Fruit fly (Drosophila melanogaster) whole organism, prepupa: Measurements from ENCODE around the gene form3.

Source experiments
- CG6276 ChIP-seq: fragments of 200-800 bp; sonication (Bioruptor generic); optimal IDR thresholded peaks from 2 replicates; lab custom pipeline; 2017; ENCODE audit warnings: missing biosample characterization, mild to moderate bottlenecking, missing genetic modification characterization
- Met ChIP-seq: fragments of 200-800 bp; sonication (Bioruptor generic); optimal IDR thresholded peaks from 3 replicates; lab custom pipeline; 2016; ENCODE audit warnings: missing biosample characterization, missing genetic modification characterization
- OdsH ChIP-seq: fragments of 200-800 bp; sonication (Bioruptor generic); optimal IDR thresholded peaks from 3 replicates; lab custom pipeline; 2016; ENCODE audit warnings: missing biosample characterization, missing genetic modification characterization
- dac ChIP-seq: fragments of 200-800 bp; sonication (Bioruptor generic); optimal IDR thresholded peaks from 2 replicates; lab custom pipeline; 2017; ENCODE audit warnings: missing biosample characterization, mild to moderate bottlenecking, missing genetic modification characterization
- fkh ChIP-seq: fragments of 200-800 bp; sonication (Bioruptor generic); optimal IDR thresholded peaks from 3 replicates; lab custom pipeline; 2017; ENCODE audit warnings: missing biosample characterization, mild to moderate bottlenecking, missing genetic modification characterization, moderate library complexity

DNA sequence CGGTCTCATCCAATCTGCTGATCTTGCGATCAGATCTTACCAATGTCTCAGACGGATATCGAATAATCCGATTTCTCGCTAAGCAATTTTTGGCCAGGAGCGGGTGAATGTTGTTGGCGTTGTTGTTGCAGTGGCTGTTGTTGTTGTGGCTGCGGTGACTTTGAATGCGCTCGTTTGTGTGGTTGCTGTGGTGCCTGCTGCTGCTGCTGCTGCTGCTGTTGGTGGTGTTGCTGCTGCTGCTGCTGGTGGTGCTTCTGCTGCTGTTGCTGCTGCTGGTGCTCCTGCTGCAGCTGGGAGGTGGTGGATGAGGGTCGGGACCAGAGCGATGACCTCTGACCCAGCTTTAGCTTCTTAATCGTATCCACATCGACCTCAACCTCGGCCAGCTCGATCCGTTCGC, 66.7 kb downstream of the form3 start:
- no peak for TF ChIP-seq OdsH (GFP tag; lab: Kevin White, UChicago)
- no peak for TF ChIP-seq CG6276
- TF ChIP-seq Met (GFP tag; lab: Kevin White, UChicago), result no peak
- TF ChIP-seq dac (GFP tag; lab: Kevin White, UChicago), result no peak
- no peak for TF ChIP-seq fkh (GFP tag; lab: Kevin White, UChicago)
